Worm (Caenorhabditis elegans) whole organism, early embryonic: ENCODE results near the gene F56C3.9.

ENCODE experiments used
- B0310.2 ChIP-seq: sonication (generic microtip); optimal IDR thresholded peaks from 2 replicates; lab custom pipeline; 2016; ENCODE audit warnings: mild to moderate bottlenecking, missing genetic modification characterization, missing compliant biosample characterization
- aly-1 ChIP-seq: sonication (generic microtip); optimal IDR thresholded peaks from 2 replicates; lab custom pipeline; 2016; ENCODE audit warnings: missing genetic modification characterization, missing compliant biosample characterization
- ama-1 ChIP-seq: fragments of 150-350 bp; optimal IDR thresholded peaks from 2 replicates; lab custom pipeline; 2014
- ceh-36 ChIP-seq: sonication (generic microtip); optimal IDR thresholded peaks from 2 replicates; lab custom pipeline; 2016; ENCODE audit warnings: missing genetic modification characterization, inconsistent platforms, missing compliant biosample characterization
- flt-1 ChIP-seq: fragments of 200-800 bp; sonication (Bioruptor generic); IDR thresholded peaks from 2 replicates; pipeline ENCODE4 v1.3.6; 2022; ENCODE audit warnings: missing genetic modification characterization, missing compliant biosample characterization
- hmbx-1 ChIP-seq: sonication (generic microtip); optimal IDR thresholded peaks from 2 replicates; lab custom pipeline; 2016; ENCODE audit warnings: mild to moderate bottlenecking, missing genetic modification characterization, missing compliant biosample characterization
- hmg-4 ChIP-seq: fragments of 200-800 bp; sonication (Bioruptor generic); optimal IDR thresholded peaks from 2 replicates; lab custom pipeline; 2018; ENCODE audit warnings: mild to moderate bottlenecking, missing genetic modification characterization, missing compliant biosample characterization
- scrt-1 ChIP-seq: fragments of 200-800 bp; sonication (Bioruptor generic); IDR thresholded peaks from 2 replicates; pipeline ENCODE4 v1.3.6; 2022; ENCODE audit warnings: missing genetic modification characterization, missing compliant biosample characterization
- tbx-11 ChIP-seq: fragments of 200-800 bp; sonication (Bioruptor generic); IDR thresholded peaks from 2 replicates; pipeline ENCODE4 v1.3.6; 2022; ENCODE audit warnings: missing genetic modification characterization, missing compliant biosample characterization
- tra-4 ChIP-seq: sonication (generic microtip); optimal IDR thresholded peaks from 2 replicates; lab custom pipeline; 2017; ENCODE audit warnings: missing genetic modification characterization, missing compliant biosample characterization

DNA sequence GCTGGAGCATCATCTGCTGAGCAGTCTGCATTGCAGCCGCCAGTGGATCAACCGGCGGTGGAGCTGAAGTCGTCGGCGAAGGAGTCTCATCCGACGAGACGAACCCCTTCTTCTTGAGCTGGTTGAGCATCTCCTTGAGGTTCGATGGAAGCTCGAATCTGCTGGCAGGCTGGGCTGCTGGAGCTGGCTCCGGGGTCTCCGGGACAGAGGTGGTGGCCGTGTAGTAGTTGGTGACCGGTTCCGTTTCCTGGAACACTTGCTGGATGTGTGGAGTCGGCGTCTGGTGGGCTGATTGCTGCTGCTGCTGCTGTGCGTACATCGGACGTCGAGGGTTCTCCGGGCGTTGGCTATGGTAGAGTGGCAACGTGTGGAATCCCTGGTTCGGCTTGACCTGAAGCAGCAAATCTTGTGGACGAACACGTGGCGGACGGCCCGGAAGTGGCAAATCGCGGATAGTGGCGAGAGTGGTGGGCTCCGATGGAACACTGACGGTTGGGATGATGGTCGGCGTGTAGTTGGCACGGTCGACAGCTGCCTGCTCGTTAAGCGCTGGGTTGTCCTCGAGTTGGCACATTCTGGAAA, 47.9 kb upstream of the F56C3.9 start:
- TF ChIP-seq flt-1 (GFP tag; lab: Robert Waterston, UW) (no peak), aly-1 (tag; lab: Kevin White, UChicago) (no peak), ama-1 (no peak), hmg-4 (no peak), hmbx-1 (tag; lab: Kevin White, UChicago) (no peak), scrt-1 (GFP tag; lab: Robert Waterston, UW) (no peak), tra-4 (tag; lab: Kevin White, UChicago) (no peak), B0310.2 (tag; lab: Kevin White, UChicago) (no peak), ceh-36 (no peak), tbx-11 (GFP tag; lab: Robert Waterston, UW) (no peak)
